Worm (Caenorhabditis elegans): Measurements from ENCODE around the gene asp-5.

ce11 chrV:8243201-8243600, 29.0 kb upstream of the asp-5 start:
- TF ChIP-seq nhr-11 (tag; optimal IDR thresholded peaks at IDR 0.05) (no peak), nhr-25 (tag; optimal IDR thresholded peaks at IDR 0.05) (no peak), nhr-6 (tag; optimal IDR thresholded peaks at IDR 0.05) (no peak), aly-2 (tag; optimal IDR thresholded peaks at IDR 0.05) (no peak), nhr-237 (tag; optimal IDR thresholded peaks at IDR 0.05) (no peak), mdl-1 (tag; optimal IDR thresholded peaks at IDR 0.05) (no peak), unc-62 (GFP tag; optimal IDR thresholded peaks at IDR 0.05) (no peak), egl-27 (tag; optimal IDR thresholded peaks at IDR 0.05) (no peak), nhr-12 (tag; optimal IDR thresholded peaks at IDR 0.05) (no peak), gmeb-1 (tag; optimal IDR thresholded peaks at IDR 0.05) (no peak), unc-39 (tag; optimal IDR thresholded peaks at IDR 0.05) (no peak)

Measured in whole organism, L2 larva.